Fruit fly (Drosophila melanogaster): ENCODE data around the gene Tengl4.
A peak's percentile ranks its signal among the peaks of the same experiment; 100 is the strongest.

Gene Tengl4

dm6 chr3R:10949984-10950383 lies at the start of gene Tengl4:
Gene Tengl4 (plus strand): TSS chr3R:10950284.
- no peak for TF ChIP-seq gl (tag; optimal IDR thresholded peaks at IDR 0.05)

- TF ChIP-seq CG4496 (GFP tag; IDR thresholded peaks at IDR 0.05) (peak; percentile 67; the same call in 2 of the 3 replicates), fd96Ca (GFP tag; IDR thresholded peaks at IDR 0.05) (no peak), Snoo (tag; optimal IDR thresholded peaks at IDR 0.05) (no peak), CG8159 (tag; optimal IDR thresholded peaks at IDR 0.05) (no peak), CG8301 (tag; optimal IDR thresholded peaks at IDR 0.05) (no peak)
These were observed 7.5 kb downstream of the Tengl4 start for dm6 chr3R:10957630-10958029.

dm6 chr3R:10972139-10972538 lies 22.1 kb downstream of the Tengl4 start, which contains the start of gene side-VI:
Gene side-VI (plus strand): TSS chr3R:10972381.
- TF ChIP-seq rn (GFP tag; IDR thresholded peaks at IDR 0.05): no peak
- no peak for TF ChIP-seq CG8301 (tag; optimal IDR thresholded peaks at IDR 0.05)
- no peak for TF ChIP-seq CG34367 (tag; optimal IDR thresholded peaks at IDR 0.05)
- TF ChIP-seq CG4496 (GFP tag; IDR thresholded peaks at IDR 0.05): no peak
- no peak for TF ChIP-seq Snoo (tag; optimal IDR thresholded peaks at IDR 0.05)
- no peak for TF ChIP-seq gl (tag; optimal IDR thresholded peaks at IDR 0.05)
- no peak for TF ChIP-seq Pif1A (GFP tag; optimal IDR thresholded peaks at IDR 0.05)
- TF ChIP-seq Pif1B (GFP tag; optimal IDR thresholded peaks at IDR 0.05): no peak
- TF ChIP-seq CG8159 (tag; optimal IDR thresholded peaks at IDR 0.05): no peak
- no peak for TF ChIP-seq D1 (tag; optimal IDR thresholded peaks at IDR 0.05)
- no peak for TF ChIP-seq EcR (GFP tag; optimal IDR thresholded peaks at IDR 0.05)
- no peak for TF ChIP-seq CG10348 (GFP tag; IDR thresholded peaks at IDR 0.05)
- TF ChIP-seq CG15710 (tag; optimal IDR thresholded peaks at IDR 0.05): no peak
- TF ChIP-seq CG14655 (GFP tag; optimal IDR thresholded peaks at IDR 0.05): no peak

Measured in whole organism, pupa.